Worm (Caenorhabditis elegans) whole organism, L2 larva: ENCODE data around the gene BE10.1.

Experiments
- C34F6.9 ChIP-seq: fragments of 150-350 bp; optimal IDR thresholded peaks from 2 replicates; lab custom pipeline; 2014; ENCODE audit warnings: missing biosample characterization, missing genetic modification characterization
- Y55F3AM.14 ChIP-seq: fragments of 200-800 bp; sonication (Bioruptor generic); optimal IDR thresholded peaks from 2 replicates; lab custom pipeline; 2018; ENCODE audit warnings: mild to moderate bottlenecking, missing genetic modification characterization, missing compliant biosample characterization
- ZK546.5 ChIP-seq: sonication (generic microtip); optimal IDR thresholded peaks from 2 replicates; lab custom pipeline; 2017; ENCODE audit warnings: missing biosample characterization, missing genetic modification characterization
- alr-1 ChIP-seq: fragments of 150-350 bp; optimal IDR thresholded peaks from 2 replicates; lab custom pipeline; 2014; ENCODE audit warnings: missing biosample characterization, missing genetic modification characterization
- aly-2 ChIP-seq: fragments of 150-350 bp; optimal IDR thresholded peaks from 2 replicates; lab custom pipeline; 2014; ENCODE audit warnings: missing biosample characterization, missing genetic modification characterization
- ceh-16 ChIP-seq: fragments of 150-350 bp; optimal IDR thresholded peaks from 2 replicates; lab custom pipeline; 2014; ENCODE audit warnings: missing biosample characterization, missing genetic modification characterization
- ceh-82 ChIP-seq: fragments of 150-350 bp; optimal IDR thresholded peaks from 2 replicates; lab custom pipeline; 2014; ENCODE audit warnings: missing biosample characterization, missing genetic modification characterization
- crh-2 ChIP-seq: sonication (generic microtip); optimal IDR thresholded peaks from 2 replicates; lab custom pipeline; 2017; ENCODE audit warnings: missing biosample characterization, missing genetic modification characterization
- dmd-4 ChIP-seq: sonication (generic microtip); optimal IDR thresholded peaks from 2 replicates; lab custom pipeline; 2017; ENCODE audit warnings: missing biosample characterization, missing genetic modification characterization
- egl-27 ChIP-seq: sonication (generic microtip); optimal IDR thresholded peaks from 3 replicates; lab custom pipeline; 2017; ENCODE audit warnings: missing biosample characterization, missing genetic modification reagents, missing genetic modification characterization
- elt-1 ChIP-seq: fragments of 150-350 bp; optimal IDR thresholded peaks from 2 replicates; lab custom pipeline; 2014; ENCODE audit warnings: missing biosample characterization, missing genetic modification characterization
- elt-3 ChIP-seq: sonication (generic microtip); optimal IDR thresholded peaks from 2 replicates; lab custom pipeline; 2017; ENCODE audit warnings: missing biosample characterization, missing genetic modification characterization
- fos-1 ChIP-seq: fragments of 150-350 bp; optimal IDR thresholded peaks from 2 replicates; lab custom pipeline; 2014; ENCODE audit warnings: missing biosample characterization, missing genetic modification characterization
- gmeb-1 ChIP-seq: fragments of 150-350 bp; optimal IDR thresholded peaks from 2 replicates; lab custom pipeline; 2014; ENCODE audit warnings: missing biosample characterization, missing genetic modification characterization
- lin-11 ChIP-seq: fragments of 150-350 bp; sonication (generic microtip); optimal IDR thresholded peaks from 2 replicates; lab custom pipeline; 2014; ENCODE audit warnings: missing biosample characterization, missing genetic modification characterization, inconsistent platforms, mixed read lengths
- lin-39 ChIP-seq: fragments of 150-350 bp; optimal IDR thresholded peaks from 2 replicates; lab custom pipeline; 2014; ENCODE audit warnings: missing biosample characterization, missing genetic modification reagents, missing genetic modification characterization
- mab-5 ChIP-seq: fragments of 150-350 bp; optimal IDR thresholded peaks from 2 replicates; lab custom pipeline; 2014; ENCODE audit warnings: missing biosample characterization, missing genetic modification characterization
- mbf-1 ChIP-seq: sonication (generic microtip); optimal IDR thresholded peaks from 2 replicates; lab custom pipeline; 2017; ENCODE audit warnings: missing biosample characterization, missing genetic modification characterization
- mdl-1 ChIP-seq, 2 experiments: fragments of 150-350 bp in 1 of 2; sonication (generic microtip) in 1 of 2; optimal IDR thresholded peaks; 2 replicates each; lab custom pipeline; 2017; ENCODE audit warnings: missing biosample characterization in 2 of 2, missing genetic modification characterization in 2 of 2
- nhr-10 ChIP-seq: sonication (generic microtip); optimal IDR thresholded peaks from 2 replicates; lab custom pipeline; 2017; ENCODE audit warnings: missing biosample characterization, missing genetic modification characterization
- nhr-11 ChIP-seq: fragments of 150-350 bp; optimal IDR thresholded peaks from 2 replicates; lab custom pipeline; 2014; ENCODE audit warnings: missing biosample characterization, missing genetic modification characterization
- nhr-12 ChIP-seq: fragments of 150-350 bp; optimal IDR thresholded peaks from 2 replicates; lab custom pipeline; 2014; ENCODE audit warnings: missing biosample characterization, missing genetic modification characterization
- nhr-129 ChIP-seq: fragments of 150-350 bp; optimal IDR thresholded peaks from 2 replicates; lab custom pipeline; 2014; ENCODE audit warnings: missing biosample characterization, missing genetic modification characterization
- nhr-23 ChIP-seq: fragments of 150-350 bp; optimal IDR thresholded peaks from 2 replicates; lab custom pipeline; 2014; ENCODE audit warnings: missing biosample characterization, missing genetic modification reagents, missing genetic modification characterization
- nhr-25 ChIP-seq: fragments of 150-350 bp; sonication (generic microtip); optimal IDR thresholded peaks from 3 replicates; lab custom pipeline; 2014; ENCODE audit warnings: missing biosample characterization, missing genetic modification characterization
- nhr-6 ChIP-seq: fragments of 150-350 bp; optimal IDR thresholded peaks from 2 replicates; lab custom pipeline; 2014; ENCODE audit warnings: missing biosample characterization, missing genetic modification characterization
- skn-1 ChIP-seq: sonication (generic microtip); optimal IDR thresholded peaks from 2 replicates; lab custom pipeline; 2017; ENCODE audit warnings: missing biosample characterization, missing genetic modification characterization
- sma-3 ChIP-seq: sonication (generic microtip); optimal IDR thresholded peaks from 2 replicates; lab custom pipeline; 2016; ENCODE audit warnings: missing genetic modification reagents, missing genetic modification characterization, missing compliant biosample characterization
- sma-9 ChIP-seq, 2 experiments: fragments of 150-350 bp in 1 of 2; sonication (generic microtip) in 1 of 2; optimal IDR thresholded peaks; 2 replicates each; lab custom pipeline; 2014 to 2016; ENCODE audit warnings: missing genetic modification characterization in 2 of 2, mild to moderate bottlenecking in 1 of 2, missing biosample characterization in 1 of 2, missing compliant biosample characterization in 1 of 2, missing genetic modification reagents in 1 of 2, moderate library complexity in 1 of 2
- unc-62 ChIP-seq: fragments of 150-350 bp; optimal IDR thresholded peaks from 2 replicates; lab custom pipeline; 2014; ENCODE audit warnings: missing biosample characterization, missing genetic modification reagents, missing genetic modification characterization
- zag-1 ChIP-seq: fragments of 150-350 bp; optimal IDR thresholded peaks from 2 replicates; lab custom pipeline; 2014; ENCODE audit warnings: missing biosample characterization, missing genetic modification characterization
- ztf-1 ChIP-seq: fragments of 200-800 bp; sonication (Bioruptor generic); conservative IDR thresholded peaks from 2 replicates; pipeline ENCODE4 v1.3.6; 2022; ENCODE audit warnings: missing genetic modification characterization, missing compliant biosample characterization
- ztf-11 ChIP-seq: sonication (generic microtip); optimal IDR thresholded peaks from 2 replicates; lab custom pipeline; 2017; ENCODE audit warnings: missing biosample characterization, missing genetic modification characterization
- ztf-4 ChIP-seq: fragments of 150-350 bp; optimal IDR thresholded peaks from 2 replicates; lab custom pipeline; 2014; ENCODE audit warnings: missing biosample characterization, missing genetic modification characterization

Gene BE10.1

ce11 chrIII:12784854-12785253 is 4.5 kb downstream of the BE10.1 start, which contains the start of gene lgc-37:
Gene lgc-37 (plus strand): TSS chrIII:12785154.
- TF ChIP-seq skn-1 (tag; lab: Kevin White, UChicago) (no peak), elt-1 (tag; lab: Kevin White, UChicago) (no peak), nhr-129 (tag; lab: Kevin White, UChicago) (no peak), ZK546.5 (tag; lab: Kevin White, UChicago) (no peak), zag-1 (tag; lab: Kevin White, UChicago) (no peak), Y55F3AM.14 (GFP tag; lab: Kevin White, UChicago) (no peak), fos-1 (tag; lab: Kevin White, UChicago) (no peak), dmd-4 (tag; lab: Kevin White, UChicago) (no peak), elt-3 (no peak), nhr-6 (no peak), ztf-11 (tag; lab: Kevin White, UChicago) (no peak), gmeb-1 (tag; lab: Kevin White, UChicago) (no peak), aly-2 (no peak)

ce11 chrIII:12783878-12784277 is 5.4 kb downstream of the BE10.1 start:
- TF ChIP-seq ceh-82 (tag; lab: Kevin White, UChicago) (no peak), nhr-10 (no peak), alr-1 (no peak), sma-3 (no peak), nhr-23 (tag; lab: Kevin White, UChicago) (no peak), gmeb-1 (tag; lab: Kevin White, UChicago) (no peak), sma-9 (GFP tag; optimal IDR thresholded peaks at IDR 0.05; lab: Kevin White, UChicago) (no peak), sma-9 (tag; optimal IDR thresholded peaks at IDR 0.05; lab: Kevin White, UChicago) (no peak), zag-1 (tag; lab: Kevin White, UChicago) (no peak), fos-1 (tag; lab: Kevin White, UChicago) (no peak), ceh-16 (no peak)

ce11 chrIII:12779676-12780337 is 9.5 kb downstream of the BE10.1 start, which contains the start of gene gab-1:
Gene gab-1 (minus strand): TSS chrIII:12779726.
- TF ChIP-seq sma-3 = no peak
- TF ChIP-seq egl-27 (tag; lab: Kevin White, UChicago) = no peak
- TF ChIP-seq ztf-4 = no peak
- TF ChIP-seq C34F6.9 (tag; lab: Kevin White, UChicago) = no peak
- TF ChIP-seq Y55F3AM.14 (GFP tag; lab: Kevin White, UChicago) = no peak
- TF ChIP-seq ceh-82 (tag; lab: Kevin White, UChicago) = no peak

- TF ChIP-seq lin-39 = no peak
- no peak for TF ChIP-seq zag-1 (tag; lab: Kevin White, UChicago)
- no peak for TF ChIP-seq aly-2
- no peak for TF ChIP-seq lin-11 (tag; lab: Kevin White, UChicago)
- no peak for TF ChIP-seq egl-27 (tag; lab: Kevin White, UChicago)
- TF ChIP-seq unc-62 (GFP tag; lab: Kevin White, UChicago) = no peak
- TF ChIP-seq nhr-12 (tag; lab: Kevin White, UChicago) = no peak
- TF ChIP-seq mbf-1 (tag; lab: Kevin White, UChicago) = no peak
- TF ChIP-seq C34F6.9 (tag; lab: Kevin White, UChicago) = no peak
- no peak for TF ChIP-seq mab-5 (tag; lab: Kevin White, UChicago)
- no peak for TF ChIP-seq nhr-23 (tag; lab: Kevin White, UChicago)
These were observed 15.6 kb downstream of the BE10.1 start for ce11 chrIII:12773753-12774152.

- TF ChIP-seq sma-3 (no peak), Y55F3AM.14 (GFP tag; lab: Kevin White, UChicago) (no peak), nhr-12 (tag; lab: Kevin White, UChicago) (no peak), ztf-1 (GFP tag; lab: Robert Waterston, UW) (no peak), crh-2 (tag; lab: Kevin White, UChicago) (no peak), ztf-11 (tag; lab: Kevin White, UChicago) (no peak), elt-3 (no peak), nhr-129 (tag; lab: Kevin White, UChicago) (no peak), ZK546.5 (tag; lab: Kevin White, UChicago) (no peak), C34F6.9 (tag; lab: Kevin White, UChicago) (no peak), mdl-1 (tag; optimal IDR thresholded peaks at IDR 0.05; lab: Kevin White, UChicago) (no peak), alr-1 (no peak), nhr-11 (no peak), elt-1 (tag; lab: Kevin White, UChicago) (no peak), zag-1 (tag; lab: Kevin White, UChicago) (no peak), nhr-25 (tag; lab: Kevin White, UChicago) (no peak)
These were observed 25.1 kb downstream of the BE10.1 start, which contains the start of the genes irld-19 and irld-61 for ce11 chrIII:12764241-12764640. Gene irld-19 (minus strand): TSS chrIII:12764341. Gene irld-61 (plus strand): TSS chrIII:12764553.
